Fruit fly (Drosophila melanogaster): Measurements from ENCODE around the gene CG14658.

CG14658 gene

DNA sequence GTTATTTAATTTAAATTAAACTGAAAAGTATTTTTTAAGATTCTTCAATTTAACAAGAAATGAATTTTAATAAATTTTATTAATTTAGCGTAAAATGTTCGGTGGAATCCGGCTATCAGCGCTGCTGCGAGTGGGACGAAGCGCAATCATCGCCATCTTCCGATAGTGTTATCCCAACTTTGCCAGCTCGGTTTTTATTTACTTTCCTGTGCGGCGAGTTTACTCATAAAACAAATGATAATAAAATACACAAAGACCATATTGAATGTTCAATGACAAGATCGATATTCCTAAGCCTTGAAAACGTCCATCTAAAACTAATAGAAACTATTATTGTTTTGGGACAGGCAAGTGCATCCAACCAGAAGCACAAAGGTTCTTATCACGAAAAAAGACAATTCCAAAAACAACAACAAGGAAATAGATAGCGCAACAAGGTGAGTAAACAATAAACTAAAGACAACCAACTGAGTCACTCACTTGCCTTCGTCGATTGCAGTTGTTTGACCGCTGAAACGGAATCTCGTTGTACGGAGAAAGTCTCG lies 17.1 kb downstream of the CG14658 start (continued):
- TF ChIP-seq HHEX (GFP tag; optimal IDR thresholded peaks at IDR 0.05) (peak; percentile 63), CG4617 (GFP tag; optimal IDR thresholded peaks at IDR 0.05; ENCODE audit: borderline replicate concordance) (peak; percentile 41), CG18011 (GFP tag; optimal IDR thresholded peaks at IDR 0.05) (no peak), Chrac-16 (GFP tag; optimal IDR thresholded peaks at IDR 0.05) (peak; percentile 19), CG7987 (GFP tag; optimal IDR thresholded peaks at IDR 0.05) (peak; percentile 82), Lim3 (GFP tag; IDR thresholded peaks at IDR 0.05) (no peak), CG30403 (GFP tag; optimal IDR thresholded peaks at IDR 0.05) (peak; percentile 34), CG2202 (tag; optimal IDR thresholded peaks at IDR 0.05) (peak; percentile 86), hbn (GFP tag; IDR thresholded peaks at IDR 0.05; ENCODE audit: partially characterized antibody) (peak; percentile 47; the same call in 1 of the 2 replicates), so (GFP tag; IDR thresholded peaks at IDR 0.05) (peak; percentile 54; the same call in 2 of the 3 replicates), Neu2 (GFP tag; optimal IDR thresholded peaks at IDR 0.05; ENCODE audit: borderline replicate concordance) (no peak), CG14050 (GFP tag; IDR thresholded peaks at IDR 0.05) (no peak), CG2678 (tag; optimal IDR thresholded peaks at IDR 0.05) (no peak), pan (optimal IDR thresholded peaks at IDR 0.05) (no peak), pan (GFP tag; optimal IDR thresholded peaks at IDR 0.05 in 1 of 2, IDR thresholded peaks at IDR 0.05 in 1 of 2) (peak in 1 of 2 experiments; percentile 54), NC2β (GFP tag; optimal IDR thresholded peaks at IDR 0.05) (peak; percentile 29), Ets65A (GFP tag) (peak; percentile 64), CG2889 (GFP tag; IDR thresholded peaks at IDR 0.05) (0 out of 3 replicates have a peak, but pooled peaks have one; percentile 22), sd (tag; optimal IDR thresholded peaks at IDR 0.05) (peak; percentile 32), ro (GFP tag; IDR thresholded peaks at IDR 0.05) (no peak), Dfd (GFP tag; optimal IDR thresholded peaks at IDR 0.05) (no peak), gfzf (GFP tag; optimal IDR thresholded peaks at IDR 0.05) (no peak), luna (GFP tag; optimal IDR thresholded peaks at IDR 0.05) (no peak), Hey (tag; optimal IDR thresholded peaks at IDR 0.05) (no peak), pnt (GFP tag; optimal IDR thresholded peaks at IDR 0.05) (no peak), nmo (GFP tag; optimal IDR thresholded peaks at IDR 0.05) (peak; percentile 62), CG2199 (GFP tag; IDR thresholded peaks at IDR 0.05) (0 out of 3 replicates have a peak, but pooled peaks have one; percentile 37), mld (GFP tag; IDR thresholded peaks at IDR 0.05; ENCODE audit: partially characterized antibody) (peak; percentile 7; the same call in 1 of the 3 replicates), Sox100B (GFP tag; optimal IDR thresholded peaks at IDR 0.05) (peak; percentile 74), lbe (GFP tag; optimal IDR thresholded peaks at IDR 0.05) (peak; percentile 45), Gsc (GFP tag; IDR thresholded peaks at IDR 0.05) (no peak), CG16815 (GFP tag; optimal IDR thresholded peaks at IDR 0.05) (peak; percentile 6), row (GFP tag; IDR thresholded peaks at IDR 0.05) (peak; percentile 92), trh (GFP tag; optimal IDR thresholded peaks at IDR 0.05) (no peak), Dll (GFP tag; IDR thresholded peaks at IDR 0.05; ENCODE audit: partially characterized antibody) (peak; percentile 69)

DNA sequence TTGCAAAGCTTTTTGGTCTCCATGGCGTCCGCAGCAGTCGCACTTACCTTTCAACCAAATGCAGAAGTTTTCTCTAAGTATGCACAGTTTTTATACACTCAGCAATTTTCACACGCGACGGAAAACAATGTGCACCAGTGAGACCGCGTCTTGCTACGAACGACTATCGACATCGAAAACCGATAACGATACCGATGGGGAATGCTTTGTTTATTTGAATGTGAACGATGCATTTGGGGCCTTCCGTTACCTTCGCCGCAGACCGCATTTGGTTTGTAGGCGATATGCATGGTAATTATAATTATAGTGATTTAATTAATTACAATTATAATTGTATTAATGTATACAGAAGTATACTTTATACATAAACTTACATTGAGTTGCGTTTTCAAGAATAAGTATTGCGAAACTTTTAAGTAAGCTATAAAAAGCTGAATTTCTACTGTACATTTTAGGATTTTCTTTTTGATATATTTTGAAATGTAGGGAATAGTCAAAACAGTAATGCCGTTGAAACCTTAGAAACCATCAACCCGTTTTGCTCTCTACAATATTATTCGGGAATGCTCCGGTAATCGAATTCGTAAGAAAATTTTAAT lies 18.3 kb downstream of the CG14658 start, which contains the start of the genes Hus1-like and ctrip:
Gene Hus1-like, minus strand, starts transcription at position 161 of the 599 bp plus-strand sequence.
Gene ctrip, minus strand, starts transcription at position 161 of the 599 bp plus-strand sequence.
- TF ChIP-seq MTF-1 (GFP tag; optimal IDR thresholded peaks at IDR 0.05; ENCODE audit: borderline replicate concordance) (no peak), HmgZ (tag; optimal IDR thresholded peaks at IDR 0.05) (peak; percentile 19), CG17328 (GFP tag; IDR thresholded peaks at IDR 0.05) (0 out of 2 replicates have a peak, but pooled peaks have one; percentile 38), prd (optimal IDR thresholded peaks at IDR 0.05) (no peak), prd (GFP tag; IDR thresholded peaks at IDR 0.05) (peak; percentile 45; the same call in 2 of the 3 replicates), CG30431 (GFP tag; optimal IDR thresholded peaks at IDR 0.05) (no peak), sd (tag; optimal IDR thresholded peaks at IDR 0.05) (peak; percentile 38), CG6791 (GFP tag; IDR thresholded peaks at IDR 0.05; ENCODE audit: partially characterized antibody) (peak; percentile 53; the same call in 1 of the 3 replicates), gsb-n (tag; optimal IDR thresholded peaks at IDR 0.05) (no peak), CG15696 (tag; optimal IDR thresholded peaks at IDR 0.05) (no peak), CG13287 (GFP tag; IDR thresholded peaks at IDR 0.05; ENCODE audit: partially characterized antibody) (peak; percentile 66), CG11723 (GFP tag; optimal IDR thresholded peaks at IDR 0.05) (peak; percentile 36), CG33557 (GFP tag; optimal IDR thresholded peaks at IDR 0.05) (peak; percentile 21), CG31388 (GFP tag; optimal IDR thresholded peaks at IDR 0.05) (no peak), Nf-YB (GFP tag; optimal IDR thresholded peaks at IDR 0.05) (peak; percentile 2), CG32532 (GFP tag; IDR thresholded peaks at IDR 0.05) (peak; percentile 28; the same call in 1 of the 2 replicates)

All from whole organism, embryonic.